Worm (Caenorhabditis elegans) whole organism, L1 larva: ENCODE measurements around the gene M163.8.

Source experiments
- ama-1 ChIP-seq: fragments of 150-350 bp; optimal IDR thresholded peaks from 2 replicates; lab custom pipeline; 2014
- egl-13 ChIP-seq: sonication (generic microtip); optimal IDR thresholded peaks from 2 replicates; lab custom pipeline; 2016; ENCODE audit warnings: missing genotype, missing genetic modification reagents, missing genetic modification characterization, missing compliant biosample characterization
- elt-2 ChIP-seq: sonication (generic microtip); optimal IDR thresholded peaks from 2 replicates; lab custom pipeline; 2016; ENCODE audit warnings: missing genetic modification characterization, mild to moderate bottlenecking, inconsistent platforms, missing compliant biosample characterization, missing genetic modification reagents
- elt-3 ChIP-seq, 6 experiments: fragments of 150-350 bp in 1 of 6; sonication (generic microtip); optimal IDR thresholded peaks; 2 replicates each; lab custom pipeline; 2017 to 2018; ENCODE audit warnings: missing biosample characterization in 6 of 6, missing genetic modification characterization in 6 of 6, inconsistent platforms in 1 of 6
- lsy-2 ChIP-seq, 2 experiments: fragments of 150-350 bp; optimal IDR thresholded peaks; 2 replicates each; lab custom pipeline; 2014; ENCODE audit warnings: missing biosample characterization in 2 of 2, missing genetic modification characterization in 2 of 2
- mep-1 ChIP-seq: fragments of 150-350 bp; optimal IDR thresholded peaks from 2 replicates; lab custom pipeline; 2014; ENCODE audit warnings: missing biosample characterization, missing genetic modification characterization
- nhr-12 ChIP-seq: sonication (generic microtip); optimal IDR thresholded peaks from 2 replicates; lab custom pipeline; 2017; ENCODE audit warnings: missing biosample characterization, missing genetic modification characterization
- nhr-77 ChIP-seq: fragments of 150-350 bp; optimal IDR thresholded peaks from 2 replicates; lab custom pipeline; 2014; ENCODE audit warnings: missing biosample characterization, missing genetic modification characterization
- rnt-1 ChIP-seq: sonication (generic microtip); optimal IDR thresholded peaks from 2 replicates; lab custom pipeline; 2016; ENCODE audit warnings: mild to moderate bottlenecking, missing genetic modification characterization, moderate library complexity, missing compliant biosample characterization
- snu-23 ChIP-seq: sonication (generic microtip); optimal IDR thresholded peaks from 2 replicates; lab custom pipeline; 2016; ENCODE audit warnings: missing genetic modification characterization, missing compliant biosample characterization
- unc-62 ChIP-seq: fragments of 150-350 bp; optimal IDR thresholded peaks from 2 replicates; lab custom pipeline; 2014; ENCODE audit warnings: missing biosample characterization, missing genetic modification reagents, missing genetic modification characterization
- zag-1 ChIP-seq: fragments of 150-350 bp; optimal IDR thresholded peaks from 2 replicates; lab custom pipeline; 2014; ENCODE audit warnings: missing biosample characterization, missing genetic modification characterization
- ztf-11 ChIP-seq, 2 experiments: sonication (generic microtip); optimal IDR thresholded peaks; 2 replicates each; lab custom pipeline; 2016 to 2017; ENCODE audit warnings: missing genetic modification characterization in 2 of 2, missing biosample characterization in 1 of 2, missing compliant biosample characterization in 1 of 2

ce11 chrX:14520463-14520862 lies 35.5 kb downstream of the M163.8 start, which contains the start of gene D1025.1:
- no peak for TF ChIP-seq rnt-1
- no peak for TF ChIP-seq ztf-11 (tag; optimal IDR thresholded peaks at IDR 0.05; lab: Kevin White, UChicago)
- no peak for TF ChIP-seq egl-13 (tag; lab: Kevin White, UChicago)
- no peak for TF ChIP-seq lsy-2 (tag; optimal IDR thresholded peaks at IDR 0.05; lab: Kevin White, UChicago)
- TF ChIP-seq ama-1 (lab: Kevin White, UChicago), result no peak
- TF ChIP-seq elt-3 (tag; optimal IDR thresholded peaks at IDR 0.05; lab: Kevin White, UChicago), result no peak
- TF ChIP-seq zag-1 (tag; lab: Kevin White, UChicago), result no peak
- no peak for TF ChIP-seq elt-2 (tag; lab: Kevin White, UChicago)
- TF ChIP-seq nhr-12, result no peak
- TF ChIP-seq unc-62 (GFP tag; lab: Kevin White, UChicago), result no peak
- no peak for TF ChIP-seq mep-1 (tag; lab: Kevin White, UChicago)
- TF ChIP-seq nhr-77, result no peak
- no peak for TF ChIP-seq snu-23 (GFP tag; lab: Kevin White, UChicago)
